Worm (Caenorhabditis elegans) whole organism, L1 larva: Measurements from ENCODE around the gene srz-79.

Experiments used
- C34B4.2 ChIP-seq: sonication (generic microtip); optimal IDR thresholded peaks from 2 replicates; lab custom pipeline; 2017; ENCODE audit warnings: mild to moderate bottlenecking, missing genetic modification characterization, missing compliant biosample characterization
- Y116A8C.19 ChIP-seq: sonication (generic microtip); optimal IDR thresholded peaks from 2 replicates; lab custom pipeline; 2016; ENCODE audit warnings: missing compliant biosample characterization, missing genetic modification characterization, borderline replicate concordance
- alr-1 ChIP-seq: fragments of 200-800 bp; sonication (Bioruptor generic); optimal IDR thresholded peaks from 2 replicates; lab custom pipeline; 2018; ENCODE audit warnings: borderline replicate concordance, mild to moderate bottlenecking, missing genetic modification characterization, missing compliant biosample characterization
- aly-2 ChIP-seq: fragments of 150-350 bp; optimal IDR thresholded peaks from 2 replicates; lab custom pipeline; 2014; ENCODE audit warnings: missing biosample characterization, missing genetic modification characterization
- ama-1 ChIP-seq: fragments of 150-350 bp; optimal IDR thresholded peaks from 2 replicates; lab custom pipeline; 2014
- blmp-1 ChIP-seq: fragments of 150-350 bp; optimal IDR thresholded peaks from 2 replicates; lab custom pipeline; 2014; ENCODE audit warnings: missing biosample characterization, missing genetic modification characterization
- ceh-63 ChIP-seq: fragments of 200-800 bp; sonication (Bioruptor generic); optimal IDR thresholded peaks from 2 replicates; lab custom pipeline; 2018; ENCODE audit warnings: mild to moderate bottlenecking, missing genetic modification characterization, missing compliant biosample characterization
- ceh-82 ChIP-seq, 3 experiments: fragments of 150-350 bp in 1 of 3; sonication (generic microtip) in 2 of 3; optimal IDR thresholded peaks; 2 replicates each; lab custom pipeline; 2014 to 2017; ENCODE audit warnings: missing biosample characterization in 3 of 3, missing genetic modification characterization in 3 of 3
- ces-1 ChIP-seq: fragments of 150-350 bp; optimal IDR thresholded peaks from 2 replicates; lab custom pipeline; 2014; ENCODE audit warnings: missing biosample characterization, missing genetic modification reagents, missing genetic modification characterization
- dpl-1 ChIP-seq, 3 experiments: fragments of 150-350 bp in 2 of 3; sonication (generic microtip) in 1 of 3; optimal IDR thresholded peaks; 2 replicates each; lab custom pipeline; 2014 to 2017; ENCODE audit warnings: missing biosample characterization in 3 of 3, missing genetic modification characterization in 3 of 3, missing genetic modification reagents in 3 of 3
- efl-1 ChIP-seq, 4 experiments: fragments of 150-350 bp; optimal IDR thresholded peaks in 3 of 4; peaks in 1 of 4; 1 replicate in 1 of 4; 2 replicates in 3 of 4; lab custom pipeline; 2014; ENCODE audit warnings: missing biosample characterization in 2 of 4, missing genetic modification characterization in 2 of 4, missing genetic modification reagents in 2 of 4
- elt-2 ChIP-seq: sonication (generic microtip); optimal IDR thresholded peaks from 2 replicates; lab custom pipeline; 2016; ENCODE audit warnings: missing genetic modification characterization, mild to moderate bottlenecking, inconsistent platforms, missing compliant biosample characterization, missing genetic modification reagents
- elt-3 ChIP-seq, 6 experiments: fragments of 150-350 bp in 1 of 6; sonication (generic microtip); optimal IDR thresholded peaks; 2 replicates each; lab custom pipeline; 2017 to 2018; ENCODE audit warnings: missing biosample characterization in 6 of 6, missing genetic modification characterization in 6 of 6, inconsistent platforms in 1 of 6
- fkh-8 ChIP-seq: sonication (generic microtip); optimal IDR thresholded peaks from 2 replicates; lab custom pipeline; 2016; ENCODE audit warnings: mild to moderate bottlenecking, missing genetic modification characterization, missing compliant biosample characterization
- fos-1 ChIP-seq: fragments of 150-350 bp; optimal IDR thresholded peaks from 2 replicates; lab custom pipeline; 2014; ENCODE audit warnings: missing biosample characterization, missing genetic modification characterization
- hlh-17 ChIP-seq: fragments of 200-800 bp; sonication (Bioruptor generic); optimal IDR thresholded peaks from 2 replicates; lab custom pipeline; 2018; ENCODE audit warnings: missing genetic modification characterization, mild to moderate bottlenecking, missing compliant biosample characterization, moderate library complexity, borderline replicate concordance
- hlh-4 ChIP-seq: sonication (generic microtip); optimal IDR thresholded peaks from 2 replicates; lab custom pipeline; 2016; ENCODE audit warnings: mild to moderate bottlenecking, missing genetic modification characterization, missing compliant biosample characterization
- hpl-2 ChIP-seq: fragments of 150-350 bp; optimal IDR thresholded peaks from 2 replicates; lab custom pipeline; 2014; ENCODE audit warnings: missing biosample characterization, missing genetic modification reagents, missing genetic modification characterization
- isw-1 ChIP-seq: fragments of 200-800 bp; sonication (Bioruptor generic); IDR thresholded peaks from 2 replicates; pipeline ENCODE4 v1.3.6; 2022; ENCODE audit warnings: missing genetic modification characterization, missing compliant biosample characterization
- jun-1 ChIP-seq: fragments of 150-350 bp; optimal IDR thresholded peaks from 2 replicates; lab custom pipeline; 2014; ENCODE audit warnings: missing biosample characterization, missing genetic modification reagents, missing genetic modification characterization
- lin-13 ChIP-seq: fragments of 150-350 bp; optimal IDR thresholded peaks from 2 replicates; lab custom pipeline; 2014; ENCODE audit warnings: missing biosample characterization, missing genetic modification reagents, missing genetic modification characterization
- lin-15B ChIP-seq: fragments of 150-350 bp; sonication (generic microtip); optimal IDR thresholded peaks from 3 replicates; lab custom pipeline; 2014; ENCODE audit warnings: missing biosample characterization, missing genetic modification characterization
- lin-35 ChIP-seq, 2 experiments: fragments of 150-350 bp; optimal IDR thresholded peaks; 2 replicates each; lab custom pipeline; 2014; ENCODE audit warnings: missing biosample characterization in 2 of 2, missing genetic modification characterization in 2 of 2, missing genetic modification reagents in 2 of 2
- lir-3 ChIP-seq: sonication (generic microtip); optimal IDR thresholded peaks from 2 replicates; lab custom pipeline; 2016; ENCODE audit warnings: mild to moderate bottlenecking, missing genetic modification characterization, moderate library complexity, missing compliant biosample characterization; ENCODE audit not compliant: poor library complexity
- mdl-1 ChIP-seq, 2 experiments: fragments of 150-350 bp; optimal IDR thresholded peaks; 2 replicates each; lab custom pipeline; 2014 to 2017; ENCODE audit warnings: missing biosample characterization in 2 of 2, missing genetic modification characterization in 2 of 2, inconsistent platforms in 1 of 2
- mep-1 ChIP-seq: fragments of 150-350 bp; optimal IDR thresholded peaks from 2 replicates; lab custom pipeline; 2014; ENCODE audit warnings: missing biosample characterization, missing genetic modification characterization
- nhr-12 ChIP-seq: sonication (generic microtip); optimal IDR thresholded peaks from 2 replicates; lab custom pipeline; 2017; ENCODE audit warnings: missing biosample characterization, missing genetic modification characterization
- nhr-47 ChIP-seq: sonication (generic microtip); optimal IDR thresholded peaks from 2 replicates; lab custom pipeline; 2016; ENCODE audit warnings: mild to moderate bottlenecking, missing genetic modification characterization, moderate library complexity, missing compliant biosample characterization
- nhr-76 ChIP-seq: sonication (generic microtip); optimal IDR thresholded peaks from 2 replicates; lab custom pipeline; 2017; ENCODE audit warnings: missing biosample characterization, missing genetic modification characterization
- nhr-77 ChIP-seq: fragments of 150-350 bp; optimal IDR thresholded peaks from 2 replicates; lab custom pipeline; 2014; ENCODE audit warnings: missing biosample characterization, missing genetic modification characterization
- nhr-84 ChIP-seq: sonication (generic microtip); optimal IDR thresholded peaks from 2 replicates; lab custom pipeline; 2017; ENCODE audit warnings: missing biosample characterization, missing genetic modification characterization
- nhr-85 ChIP-seq: sonication (generic microtip); peaks from one replicate; lab custom pipeline; 2016; ENCODE audit warnings: missing genetic modification characterization, inconsistent platforms, missing compliant biosample characterization
- pax-3 ChIP-seq: fragments of 200-800 bp; sonication (Bioruptor generic); optimal IDR thresholded peaks from 2 replicates; lab custom pipeline; 2018; ENCODE audit warnings: mild to moderate bottlenecking, missing genetic modification characterization, moderate library complexity, missing compliant biosample characterization
- pqm-1 ChIP-seq: sonication (generic microtip); optimal IDR thresholded peaks from 3 replicates; lab custom pipeline; 2017; ENCODE audit warnings: missing biosample characterization, missing genetic modification characterization
- rnt-1 ChIP-seq: sonication (generic microtip); optimal IDR thresholded peaks from 2 replicates; lab custom pipeline; 2016; ENCODE audit warnings: mild to moderate bottlenecking, missing genetic modification characterization, moderate library complexity, missing compliant biosample characterization
- skn-1 ChIP-seq: fragments of 150-350 bp; optimal IDR thresholded peaks from 2 replicates; lab custom pipeline; 2014; ENCODE audit warnings: missing biosample characterization, missing genetic modification characterization
- sup-37 ChIP-seq: fragments of 200-800 bp; sonication (Bioruptor generic); optimal IDR thresholded peaks from 2 replicates; lab custom pipeline; 2018; ENCODE audit warnings: mild to moderate bottlenecking, missing genetic modification characterization, missing compliant biosample characterization
- swsn-7 ChIP-seq: sonication (generic microtip); optimal IDR thresholded peaks from 2 replicates; lab custom pipeline; 2016; ENCODE audit warnings: missing genetic modification characterization, missing compliant biosample characterization
- unc-30 ChIP-seq: sonication (generic microtip); optimal IDR thresholded peaks from 2 replicates; lab custom pipeline; 2017; ENCODE audit warnings: missing biosample characterization, missing genetic modification characterization
- unc-86 ChIP-seq: sonication (generic microtip); optimal IDR thresholded peaks from 2 replicates; lab custom pipeline; 2016; ENCODE audit warnings: missing genetic modification characterization, missing compliant biosample characterization
- zag-1 ChIP-seq: fragments of 150-350 bp; optimal IDR thresholded peaks from 2 replicates; lab custom pipeline; 2014; ENCODE audit warnings: missing biosample characterization, missing genetic modification characterization

srz-79 gene

DNA sequence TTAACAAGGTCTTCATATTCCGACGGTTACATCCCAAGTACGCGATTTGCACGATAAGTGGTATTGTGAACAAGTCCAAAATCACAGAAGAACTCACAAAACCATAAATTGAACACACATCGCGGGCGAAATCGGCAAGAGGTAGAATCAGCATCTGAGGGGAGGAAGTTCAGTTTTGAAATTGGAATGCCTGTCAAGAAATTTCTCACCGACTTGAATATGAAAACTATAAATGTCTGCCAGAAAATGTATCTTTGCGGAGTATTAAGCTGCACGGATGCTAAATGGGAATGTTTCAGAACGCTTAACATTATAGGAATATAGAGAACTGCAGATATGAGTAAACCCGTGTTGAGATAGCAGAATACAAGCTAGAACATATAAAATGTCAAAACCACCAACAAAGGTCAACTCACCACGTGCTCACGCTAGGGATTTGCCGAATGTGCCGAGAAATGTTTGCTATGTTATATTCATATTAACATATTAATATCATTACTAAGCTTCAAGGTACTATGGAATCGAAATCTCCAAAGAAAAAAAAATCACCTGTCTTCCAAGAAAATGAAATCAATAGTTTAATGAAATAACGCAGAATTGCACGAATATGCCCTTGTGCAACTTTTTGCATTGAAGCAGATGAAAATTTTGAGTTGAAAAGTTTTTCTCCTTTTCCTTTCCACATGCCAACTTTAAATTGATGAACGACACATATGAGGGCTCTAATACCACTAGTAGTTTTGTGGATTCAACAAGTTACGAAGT, 11.0 kb upstream of the srz-79 start, which contains the start of gene srz-82:
srz-82 (plus strand) TSS at position 701 of the 765 bp plus-strand sequence.
- TF ChIP-seq fkh-8 = peak; percentile 32
- peak; percentile 99 for TF ChIP-seq hlh-4 (tag; lab: Kevin White, UChicago)
- no peak for TF ChIP-seq nhr-77 (tag; lab: Kevin White, UChicago)
- no peak for TF ChIP-seq blmp-1 (tag; lab: Kevin White, UChicago)
- no peak for TF ChIP-seq dpl-1 (GFP tag; optimal IDR thresholded peaks at IDR 0.05; lab: Kevin White, UChicago)
- no peak for TF ChIP-seq swsn-7
- TF ChIP-seq mep-1 (tag; lab: Kevin White, UChicago) = no peak
- no peak for TF ChIP-seq mdl-1 (tag; optimal IDR thresholded peaks at IDR 0.05; lab: Kevin White, UChicago)
- TF ChIP-seq skn-1 (tag; lab: Kevin White, UChicago) = no peak
- TF ChIP-seq efl-1 (optimal IDR thresholded peaks at IDR 0.05; lab: Kevin White, UChicago) = no peak
- peak in 1 of 2 experiments; percentile 15 for TF ChIP-seq efl-1 (GFP tag; optimal IDR thresholded peaks at IDR 0.05 in 1 of 2; lab: Kevin White, UChicago)
- no peak for TF ChIP-seq nhr-84

ce11 chrIV:3491477-3491876, 1.9 kb upstream of the srz-79 start, which contains the start of gene srz-78:
srz-78 (plus strand) TSS chrIV:3491777.
- no peak for TF ChIP-seq zag-1 (tag; lab: Kevin White, UChicago)
- no peak for TF ChIP-seq lin-13 (GFP tag; lab: Kevin White, UChicago)
- no peak for TF ChIP-seq hpl-2 (GFP tag; lab: Kevin White, UChicago)
- no peak for TF ChIP-seq lir-3 (tag; lab: Kevin White, UChicago)
- no peak for TF ChIP-seq efl-1 (optimal IDR thresholded peaks at IDR 0.05; lab: Kevin White, UChicago)
- peak in 1 of 2 experiments; percentile 32 for TF ChIP-seq efl-1 (GFP tag; optimal IDR thresholded peaks at IDR 0.05 in 1 of 2; lab: Kevin White, UChicago)
- no peak for TF ChIP-seq jun-1 (tag; lab: Kevin White, UChicago)
- no peak for TF ChIP-seq fkh-8
- no peak for TF ChIP-seq mdl-1 (tag; optimal IDR thresholded peaks at IDR 0.05; lab: Kevin White, UChicago)
- TF ChIP-seq nhr-76 (tag; lab: Kevin White, UChicago) = no peak

- TF ChIP-seq alr-1 (tag; lab: Kevin White, UChicago) = no peak
- no peak for TF ChIP-seq ceh-63 (GFP tag; lab: Kevin White, UChicago)
- TF ChIP-seq isw-1 (GFP tag; lab: Robert Waterston, UW) = no peak
- TF ChIP-seq pax-3 (tag; lab: Kevin White, UChicago) = no peak
- TF ChIP-seq C34B4.2 (tag; lab: Kevin White, UChicago) = no peak
- no peak for TF ChIP-seq pqm-1 (tag; lab: Kevin White, UChicago)
- no peak for TF ChIP-seq sup-37 (GFP tag; lab: Kevin White, UChicago)
- TF ChIP-seq nhr-85 (tag; lab: Kevin White, UChicago) = no peak
- no peak for TF ChIP-seq Y116A8C.19 (tag; lab: Kevin White, UChicago)
- TF ChIP-seq elt-3 (tag; optimal IDR thresholded peaks at IDR 0.05; lab: Kevin White, UChicago) = no peak
- no peak for TF ChIP-seq lin-15B (tag; lab: Kevin White, UChicago)
- no peak for TF ChIP-seq ama-1 (lab: Kevin White, UChicago)
- no peak for TF ChIP-seq nhr-77 (tag; lab: Kevin White, UChicago)
- no peak for TF ChIP-seq elt-2
- no peak for TF ChIP-seq rnt-1
- TF ChIP-seq hlh-17 (GFP tag; lab: Kevin White, UChicago) = no peak
Observed at ce11 chrIV:3496358-3496757, 2.9 kb downstream of the srz-79 start, which contains the start of gene C09G12.17. C09G12.17 (minus strand) TSS chrIV:3496458.

DNA sequence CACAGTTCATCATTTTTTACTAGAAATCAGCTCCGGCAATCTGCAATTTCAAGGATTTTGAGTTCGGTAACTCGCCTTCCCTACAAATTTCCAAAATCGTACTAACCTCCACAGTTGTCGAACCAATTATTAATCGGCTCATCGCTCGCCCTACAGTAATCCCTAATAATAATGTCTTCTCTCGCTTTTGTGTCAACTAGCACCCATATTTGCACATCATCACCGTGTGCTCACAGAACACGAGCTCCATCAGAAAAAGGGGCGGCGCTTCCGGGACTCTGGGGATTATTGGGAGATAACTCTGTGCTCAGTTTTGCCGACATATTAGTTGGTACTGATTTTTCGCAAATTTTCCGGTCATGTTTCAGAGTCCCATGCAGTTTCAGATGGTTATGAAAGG, 4.5 kb downstream of the srz-79 start, which contains the start of gene ceh-53:
ceh-53 (plus strand) TSS at position 301 of the 400 bp plus-strand sequence.
- no peak for TF ChIP-seq Y116A8C.19 (tag; lab: Kevin White, UChicago)
- no peak for TF ChIP-seq ces-1 (GFP tag; lab: Kevin White, UChicago)
- no peak for TF ChIP-seq nhr-47 (tag; lab: Kevin White, UChicago)
- TF ChIP-seq mdl-1 (tag; optimal IDR thresholded peaks at IDR 0.05; lab: Kevin White, UChicago) = no peak
- no peak for TF ChIP-seq ceh-82 (tag; optimal IDR thresholded peaks at IDR 0.05; lab: Kevin White, UChicago)
- TF ChIP-seq aly-2 (tag; lab: Kevin White, UChicago) = no peak
- no peak for TF ChIP-seq fos-1 (tag; lab: Kevin White, UChicago)
- no peak for TF ChIP-seq C34B4.2 (tag; lab: Kevin White, UChicago)
- TF ChIP-seq jun-1 (tag; lab: Kevin White, UChicago) = no peak
- TF ChIP-seq unc-86 = no peak
- no peak for TF ChIP-seq lin-35 (GFP tag; optimal IDR thresholded peaks at IDR 0.05; lab: Kevin White, UChicago)
- TF ChIP-seq hlh-4 (tag; lab: Kevin White, UChicago) = no peak
- no peak for TF ChIP-seq unc-30 (tag; lab: Kevin White, UChicago)
- TF ChIP-seq nhr-12 (tag; lab: Kevin White, UChicago) = no peak
